Worm (Caenorhabditis elegans) whole organism, late embryonic: ENCODE data around the gene C27D6.11.

ENCODE experiments used
- F13H6.1 ChIP-seq: sonication (generic microtip); optimal IDR thresholded peaks from 2 replicates; lab custom pipeline; 2016; ENCODE audit warnings: missing genetic modification characterization, missing compliant biosample characterization
- K09A11.1 ChIP-seq: sonication (generic microtip); optimal IDR thresholded peaks from 2 replicates; lab custom pipeline; 2017; ENCODE audit warnings: antibody characterized with exemption, mild to moderate bottlenecking, missing genetic modification characterization, missing compliant biosample characterization; ENCODE audit not compliant: insufficient read depth
- T23F11.4 ChIP-seq: fragments of 200-800 bp; sonication (Bioruptor generic); optimal IDR thresholded peaks from 2 replicates; lab custom pipeline; 2018; ENCODE audit warnings: mild to moderate bottlenecking, missing genetic modification characterization, missing compliant biosample characterization
- Y22D7AL.16 ChIP-seq: sonication (generic microtip); optimal IDR thresholded peaks from 2 replicates; lab custom pipeline; 2016; ENCODE audit warnings: missing genetic modification characterization, missing compliant biosample characterization
- ahr-1 ChIP-seq: sonication (generic microtip); optimal IDR thresholded peaks from 2 replicates; lab custom pipeline; 2016; ENCODE audit warnings: missing genetic modification characterization, missing compliant biosample characterization
- ama-1 ChIP-seq: fragments of 150-350 bp; optimal IDR thresholded peaks from 2 replicates; lab custom pipeline; 2014
- ceh-14 ChIP-seq: sonication (generic microtip); optimal IDR thresholded peaks from 2 replicates; lab custom pipeline; 2016; ENCODE audit warnings: missing genotype, missing genetic modification characterization, missing compliant biosample characterization
- ceh-18 ChIP-seq: sonication (generic microtip); optimal IDR thresholded peaks from 2 replicates; lab custom pipeline; 2016; ENCODE audit warnings: missing genetic modification characterization, missing compliant biosample characterization
- ceh-19 ChIP-seq: fragments of 200-800 bp; sonication (Bioruptor generic); optimal IDR thresholded peaks from 2 replicates; lab custom pipeline; 2018; ENCODE audit warnings: mild to moderate bottlenecking, missing genetic modification characterization, missing compliant biosample characterization
- ceh-2 ChIP-seq: sonication (generic microtip); optimal IDR thresholded peaks from 2 replicates; lab custom pipeline; 2016; ENCODE audit warnings: missing genotype, missing genetic modification characterization, missing compliant biosample characterization
- ceh-22 ChIP-seq: sonication (generic microtip); optimal IDR thresholded peaks from 2 replicates; lab custom pipeline; 2017; ENCODE audit warnings: missing biosample characterization, missing genetic modification characterization
- ceh-24 ChIP-seq: sonication (generic microtip); optimal IDR thresholded peaks from 2 replicates; lab custom pipeline; 2016; ENCODE audit warnings: mild to moderate bottlenecking, missing genetic modification characterization, missing compliant biosample characterization
- ceh-30 ChIP-seq: fragments of 150-350 bp; optimal IDR thresholded peaks from 2 replicates; lab custom pipeline; 2014; ENCODE audit warnings: missing biosample characterization, missing genetic modification characterization
- ceh-34 ChIP-seq: sonication (generic microtip); optimal IDR thresholded peaks from 2 replicates; lab custom pipeline; 2016; ENCODE audit warnings: mild to moderate bottlenecking, missing genetic modification characterization, missing compliant biosample characterization
- ceh-45 ChIP-seq: fragments of 200-800 bp; sonication (Bioruptor generic); IDR thresholded peaks from 2 replicates; pipeline ENCODE4 v1.3.6; 2022; ENCODE audit warnings: missing genetic modification reagents, missing genetic modification characterization, missing compliant biosample characterization
- ceh-48 ChIP-seq: sonication (generic microtip); optimal IDR thresholded peaks from 2 replicates; lab custom pipeline; 2016; ENCODE audit warnings: missing genetic modification characterization, inconsistent platforms, missing compliant biosample characterization
- ceh-9 ChIP-seq: sonication (generic microtip); optimal IDR thresholded peaks from 2 replicates; lab custom pipeline; 2016; ENCODE audit warnings: mild to moderate bottlenecking, missing genetic modification characterization, inconsistent platforms, missing compliant biosample characterization
- che-1 ChIP-seq: sonication (generic microtip); optimal IDR thresholded peaks from 2 replicates; lab custom pipeline; 2016; ENCODE audit warnings: mild to moderate bottlenecking, missing genetic modification characterization, missing compliant biosample characterization
- dmd-4 ChIP-seq: sonication (generic microtip); optimal IDR thresholded peaks from 2 replicates; lab custom pipeline; 2016; ENCODE audit warnings: borderline replicate concordance, missing genetic modification characterization, missing compliant biosample characterization
- dve-1 ChIP-seq: sonication (generic microtip); optimal IDR thresholded peaks from 2 replicates; lab custom pipeline; 2017; ENCODE audit warnings: antibody characterized with exemption, mild to moderate bottlenecking, missing genetic modification characterization, missing compliant biosample characterization
- elt-2 ChIP-seq: sonication (generic microtip); optimal IDR thresholded peaks from 2 replicates; lab custom pipeline; 2016; ENCODE audit warnings: missing genetic modification reagents, missing genetic modification characterization, missing compliant biosample characterization
- elt-4 ChIP-seq: sonication (generic microtip); optimal IDR thresholded peaks from 2 replicates; lab custom pipeline; 2016; ENCODE audit warnings: missing genetic modification characterization, missing compliant biosample characterization
- ets-4 ChIP-seq: sonication (generic microtip); optimal IDR thresholded peaks from 2 replicates; lab custom pipeline; 2016; ENCODE audit warnings: missing genetic modification characterization, missing compliant biosample characterization
- fax-1 ChIP-seq: sonication (generic microtip); optimal IDR thresholded peaks from 2 replicates; lab custom pipeline; 2016; ENCODE audit warnings: missing genotype, missing genetic modification characterization, missing compliant biosample characterization
- fkh-10 ChIP-seq: fragments of 150-350 bp; optimal IDR thresholded peaks from 2 replicates; lab custom pipeline; 2014; ENCODE audit warnings: missing biosample characterization, missing genetic modification reagents, missing genetic modification characterization
- gmeb-2 ChIP-seq: sonication (generic microtip); optimal IDR thresholded peaks from 2 replicates; lab custom pipeline; 2016; ENCODE audit warnings: missing genetic modification characterization, inconsistent platforms, missing compliant biosample characterization
- hlh-15 ChIP-seq: sonication (generic microtip); optimal IDR thresholded peaks from 2 replicates; lab custom pipeline; 2016; ENCODE audit warnings: missing genetic modification characterization, missing compliant biosample characterization
- hlh-30 ChIP-seq: sonication (generic microtip); optimal IDR thresholded peaks from 2 replicates; lab custom pipeline; 2017; ENCODE audit warnings: antibody characterized with exemption, missing genetic modification characterization, missing compliant biosample characterization; ENCODE audit not compliant: insufficient read depth
- hlh-6 ChIP-seq: sonication (generic microtip); optimal IDR thresholded peaks from 2 replicates; lab custom pipeline; 2016; ENCODE audit warnings: missing genotype, missing genetic modification characterization, missing compliant biosample characterization
- hlh-8 ChIP-seq: sonication (generic microtip); optimal IDR thresholded peaks from 2 replicates; lab custom pipeline; 2016; ENCODE audit warnings: missing genotype, missing genetic modification characterization, missing compliant biosample characterization
- lim-6 ChIP-seq: sonication (generic microtip); optimal IDR thresholded peaks from 2 replicates; lab custom pipeline; 2016; ENCODE audit warnings: missing genetic modification characterization, missing compliant biosample characterization
- madf-2 ChIP-seq: sonication (generic microtip); optimal IDR thresholded peaks from 2 replicates; lab custom pipeline; 2017; ENCODE audit warnings: missing genetic modification characterization, missing compliant biosample characterization
- mec-3 ChIP-seq: sonication (generic microtip); optimal IDR thresholded peaks from 2 replicates; lab custom pipeline; 2016; ENCODE audit warnings: borderline replicate concordance, missing genetic modification characterization, missing compliant biosample characterization
- nfya-1 ChIP-seq: sonication (generic microtip); optimal IDR thresholded peaks from 2 replicates; lab custom pipeline; 2017; ENCODE audit warnings: missing genetic modification characterization, mild to moderate bottlenecking, missing compliant biosample characterization, antibody characterized with exemption, moderate library complexity
- odd-2 ChIP-seq: sonication (generic microtip); optimal IDR thresholded peaks from 2 replicates; lab custom pipeline; 2017; ENCODE audit warnings: antibody characterized with exemption, mild to moderate bottlenecking, missing genetic modification characterization, missing compliant biosample characterization
- pag-3 ChIP-seq: sonication (generic microtip); optimal IDR thresholded peaks from 2 replicates; lab custom pipeline; 2016; ENCODE audit warnings: missing compliant biosample characterization, missing genetic modification characterization, borderline replicate concordance
- pax-1 ChIP-seq: fragments of 150-350 bp; optimal IDR thresholded peaks from 2 replicates; lab custom pipeline; 2014; ENCODE audit warnings: missing biosample characterization, missing genetic modification characterization
- pros-1 ChIP-seq: fragments of 150-350 bp; optimal IDR thresholded peaks from 2 replicates; lab custom pipeline; 2014; ENCODE audit warnings: missing biosample characterization, missing genetic modification reagents, missing genetic modification characterization
- ref-2 ChIP-seq: sonication (generic microtip); optimal IDR thresholded peaks from 2 replicates; lab custom pipeline; 2016; ENCODE audit warnings: missing genetic modification characterization, missing compliant biosample characterization
- sdc-2 ChIP-seq: sonication (generic microtip); optimal IDR thresholded peaks from 2 replicates; lab custom pipeline; 2016; ENCODE audit warnings: missing genotype, missing genetic modification characterization, missing compliant biosample characterization
- sox-2 ChIP-seq: fragments of 200-800 bp; sonication (Bioruptor generic); IDR thresholded peaks from 2 replicates; pipeline ENCODE4 v1.3.6; 2022; ENCODE audit warnings: missing genetic modification reagents, missing genetic modification characterization, missing compliant biosample characterization
- syd-9 ChIP-seq: sonication (generic microtip); optimal IDR thresholded peaks from 2 replicates; lab custom pipeline; 2016; ENCODE audit warnings: mild to moderate bottlenecking, missing genetic modification characterization, moderate library complexity, missing compliant biosample characterization
- tbx-2 ChIP-seq: sonication (generic microtip); optimal IDR thresholded peaks from 2 replicates; lab custom pipeline; 2016; ENCODE audit warnings: missing genetic modification characterization, missing compliant biosample characterization
- tbx-7 ChIP-seq: sonication (generic microtip); optimal IDR thresholded peaks from 2 replicates; lab custom pipeline; 2016; ENCODE audit warnings: missing genotype, missing genetic modification characterization, missing compliant biosample characterization
- ttx-3 ChIP-seq: sonication (generic microtip); optimal IDR thresholded peaks from 2 replicates; lab custom pipeline; 2016; ENCODE audit warnings: missing genetic modification reagents, missing genetic modification characterization, missing compliant biosample characterization
- unc-3 ChIP-seq, 2 experiments: fragments of 200-800 bp in 1 of 2; sonication (Bioruptor generic) in 1 of 2; sonication (generic microtip) in 1 of 2; conservative IDR thresholded peaks in 1 of 2; optimal IDR thresholded peaks in 1 of 2; 2 replicates each; pipeline versions ENCODE4 v1.3.6 to Lab custom; 2016 to 2022; ENCODE audit warnings: missing compliant biosample characterization in 2 of 2, missing genetic modification characterization in 2 of 2, missing genetic modification reagents in 1 of 2
- unc-42 ChIP-seq: sonication (generic microtip); optimal IDR thresholded peaks from 2 replicates; lab custom pipeline; 2016; ENCODE audit warnings: missing genotype, missing genetic modification characterization, missing compliant biosample characterization
- unc-55 ChIP-seq: sonication (generic microtip); optimal IDR thresholded peaks from 2 replicates; lab custom pipeline; 2017; ENCODE audit warnings: missing biosample characterization, missing genetic modification reagents, missing genetic modification characterization
- zip-5 ChIP-seq: sonication (generic microtip); optimal IDR thresholded peaks from 2 replicates; lab custom pipeline; 2016; ENCODE audit warnings: missing genetic modification characterization, missing compliant biosample characterization
- ztf-16 ChIP-seq: sonication (generic microtip); optimal IDR thresholded peaks from 2 replicates; lab custom pipeline; 2017; ENCODE audit warnings: missing genetic modification characterization, missing compliant biosample characterization

Gene C27D6.11

DNA sequence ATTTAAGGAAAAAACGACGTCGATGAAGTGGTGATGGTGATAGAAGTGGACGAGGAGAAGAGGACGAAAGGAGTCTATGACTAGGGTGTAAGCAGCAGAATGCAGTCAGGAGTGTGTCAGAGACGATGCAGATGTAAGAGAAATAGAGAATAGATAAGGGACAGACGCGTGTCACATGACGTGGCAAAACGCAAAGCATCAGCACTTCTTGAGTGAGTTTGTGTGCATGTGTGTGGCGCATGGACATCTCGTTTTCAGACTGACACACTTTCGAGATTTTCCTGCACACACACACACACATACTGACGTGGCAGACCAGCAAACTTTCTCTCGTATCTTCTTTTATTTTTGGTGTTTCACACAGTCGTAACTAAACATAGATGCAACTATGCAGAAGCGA, 21.4 kb upstream of the C27D6.11 start:
- no peak for TF ChIP-seq ama-1
- no peak for TF ChIP-seq dve-1 (tag; lab: Kevin White, UChicago)
- TF ChIP-seq unc-55 (GFP tag; lab: Kevin White, UChicago) = peak; percentile 43
- no peak for TF ChIP-seq hlh-8 (tag; lab: Kevin White, UChicago)
- TF ChIP-seq nfya-1 = peak; percentile 14
- no peak for TF ChIP-seq ahr-1 (tag; lab: Kevin White, UChicago)
- TF ChIP-seq ceh-45 (GFP tag; lab: Robert Waterston, UW) = 0 out of 2 replicates have a peak, but pooled peaks have one; percentile 31
- TF ChIP-seq hlh-30 (tag; lab: Kevin White, UChicago) = peak; percentile 89
- TF ChIP-seq hlh-15 = no peak
- peak; percentile 89 for TF ChIP-seq elt-2
- no peak for TF ChIP-seq ttx-3 (tag; lab: Kevin White, UChicago)

DNA sequence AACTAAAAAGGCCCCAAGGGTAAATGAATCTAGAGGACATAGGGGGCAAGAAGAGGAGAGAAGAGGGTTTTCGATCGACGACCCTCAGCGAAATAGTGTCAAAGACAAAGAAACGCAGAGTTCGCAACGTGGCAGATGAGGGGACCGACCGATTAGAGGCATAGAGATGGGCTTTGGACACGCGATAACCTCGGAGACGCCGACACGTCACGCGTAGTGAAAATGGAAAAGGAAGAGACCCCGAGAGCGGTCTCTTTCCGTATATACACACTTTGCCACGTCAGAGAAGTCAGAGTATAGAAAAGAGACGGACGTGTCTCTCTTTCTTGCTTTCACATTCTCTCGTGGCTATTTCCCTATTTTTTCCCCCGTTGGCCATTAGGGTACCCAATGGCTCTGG, 20.5 kb upstream of the C27D6.11 start:
- peak; percentile 12 for TF ChIP-seq K09A11.1 (tag; lab: Kevin White, UChicago)
- TF ChIP-seq che-1 = no peak
- no peak for TF ChIP-seq ets-4 (tag; lab: Kevin White, UChicago)
- no peak for TF ChIP-seq odd-2 (tag; lab: Kevin White, UChicago)
- no peak for TF ChIP-seq mec-3 (tag; lab: Kevin White, UChicago)
- TF ChIP-seq gmeb-2 (tag; lab: Kevin White, UChicago) = no peak
- peak; percentile 74 for TF ChIP-seq ceh-18
- TF ChIP-seq tbx-2 (tag; lab: Kevin White, UChicago) = peak; percentile 55
- no peak for TF ChIP-seq ceh-45 (GFP tag; lab: Robert Waterston, UW)
- TF ChIP-seq unc-3 (GFP tag; conservative IDR thresholded peaks at IDR 0.05; lab: Robert Waterston, UW) = no peak
- TF ChIP-seq unc-3 (tag; optimal IDR thresholded peaks at IDR 0.05; lab: Kevin White, UChicago) = peak; percentile 30
- TF ChIP-seq pax-1 (tag; lab: Kevin White, UChicago) = no peak
- TF ChIP-seq dve-1 (tag; lab: Kevin White, UChicago) = no peak
- TF ChIP-seq ceh-22 (tag; lab: Kevin White, UChicago) = no peak
- TF ChIP-seq T23F11.4 (GFP tag; lab: Kevin White, UChicago) = no peak
- no peak for TF ChIP-seq hlh-6
- TF ChIP-seq unc-42 (tag; lab: Kevin White, UChicago) = peak; percentile 51
- no peak for TF ChIP-seq tbx-7
- peak; percentile 36 for TF ChIP-seq F13H6.1 (tag; lab: Kevin White, UChicago)
- no peak for TF ChIP-seq fax-1 (tag; lab: Kevin White, UChicago)
- TF ChIP-seq sox-2 (GFP tag; lab: Robert Waterston, UW) = no peak
- TF ChIP-seq ztf-16 (tag; lab: Kevin White, UChicago) = no peak
- no peak for TF ChIP-seq ahr-1 (tag; lab: Kevin White, UChicago)
- peak; percentile 83 for TF ChIP-seq elt-2
- TF ChIP-seq lim-6 = no peak
- TF ChIP-seq syd-9 (tag; lab: Kevin White, UChicago) = peak; percentile 45
- peak; percentile 80 for TF ChIP-seq nfya-1
- TF ChIP-seq ceh-9 (tag; lab: Kevin White, UChicago) = no peak
- peak; percentile 64 for TF ChIP-seq ceh-34 (tag; lab: Kevin White, UChicago)
- no peak for TF ChIP-seq zip-5 (tag; lab: Kevin White, UChicago)
- no peak for TF ChIP-seq ceh-24 (tag; lab: Kevin White, UChicago)
- TF ChIP-seq ceh-14 (tag; lab: Kevin White, UChicago) = no peak
- TF ChIP-seq fkh-10 (GFP tag; lab: Kevin White, UChicago) = no peak
- TF ChIP-seq sdc-2 = peak; percentile 45
- peak; percentile 61 for TF ChIP-seq ref-2 (tag; lab: Kevin White, UChicago)
- TF ChIP-seq hlh-30 (tag; lab: Kevin White, UChicago) = peak; percentile 90
- no peak for TF ChIP-seq dmd-4 (tag; lab: Kevin White, UChicago)
- TF ChIP-seq hlh-8 (tag; lab: Kevin White, UChicago) = peak; percentile 17
- TF ChIP-seq Y22D7AL.16 (tag; lab: Kevin White, UChicago) = no peak
- TF ChIP-seq ceh-30 = no peak
- TF ChIP-seq elt-4 = no peak
- peak; percentile 15 for TF ChIP-seq madf-2 (tag; lab: Kevin White, UChicago)
- no peak for TF ChIP-seq pag-3 (tag; lab: Kevin White, UChicago)
- no peak for TF ChIP-seq ama-1
- TF ChIP-seq ceh-48 (tag; lab: Kevin White, UChicago) = no peak
- peak; percentile 29 for TF ChIP-seq ceh-2
- TF ChIP-seq pros-1 (tag; lab: Kevin White, UChicago) = peak; percentile 80
- TF ChIP-seq ceh-19 (GFP tag; lab: Kevin White, UChicago) = no peak
